Worm (Caenorhabditis elegans) whole organism, L1 larva: ENCODE results near the gene F02C12.1.

Experiments
- C34B4.2 ChIP-seq: sonication (generic microtip); optimal IDR thresholded peaks from 2 replicates; lab custom pipeline; 2017; ENCODE audit warnings: mild to moderate bottlenecking, missing genetic modification characterization, missing compliant biosample characterization
- ceh-82 ChIP-seq, 3 experiments: fragments of 150-350 bp in 1 of 3; sonication (generic microtip) in 2 of 3; optimal IDR thresholded peaks; 2 replicates each; lab custom pipeline; 2014 to 2017; ENCODE audit warnings: missing biosample characterization in 3 of 3, missing genetic modification characterization in 3 of 3
- ces-1 ChIP-seq: fragments of 150-350 bp; optimal IDR thresholded peaks from 2 replicates; lab custom pipeline; 2014; ENCODE audit warnings: missing biosample characterization, missing genetic modification reagents, missing genetic modification characterization
- ets-5 ChIP-seq: fragments of 200-800 bp; sonication (Bioruptor generic); IDR thresholded peaks from 2 replicates; pipeline ENCODE4 v1.3.6; 2022; ENCODE audit warnings: missing genetic modification characterization, missing compliant biosample characterization
- fkh-8 ChIP-seq: sonication (generic microtip); optimal IDR thresholded peaks from 2 replicates; lab custom pipeline; 2016; ENCODE audit warnings: mild to moderate bottlenecking, missing genetic modification characterization, missing compliant biosample characterization
- fos-1 ChIP-seq: fragments of 150-350 bp; optimal IDR thresholded peaks from 2 replicates; lab custom pipeline; 2014; ENCODE audit warnings: missing biosample characterization, missing genetic modification characterization
- grh-1 ChIP-seq: fragments of 200-800 bp; sonication (Bioruptor generic); IDR thresholded peaks from 2 replicates; pipeline ENCODE4 v1.3.6; 2022; ENCODE audit warnings: missing genetic modification reagents, missing genetic modification characterization, missing compliant biosample characterization
- lin-14 ChIP-seq: fragments of 200-800 bp; sonication (Bioruptor generic); optimal IDR thresholded peaks from 2 replicates; lab custom pipeline; 2018; ENCODE audit warnings: mild to moderate bottlenecking, missing genetic modification characterization, moderate library complexity, missing compliant biosample characterization
- lin-35 ChIP-seq, 2 experiments: fragments of 150-350 bp; optimal IDR thresholded peaks; 2 replicates each; lab custom pipeline; 2014; ENCODE audit warnings: missing biosample characterization in 2 of 2, missing genetic modification characterization in 2 of 2, missing genetic modification reagents in 2 of 2
- lin-39 ChIP-seq: fragments of 150-350 bp; optimal IDR thresholded peaks from 2 replicates; lab custom pipeline; 2014; ENCODE audit warnings: missing biosample characterization, missing genetic modification reagents, missing genetic modification characterization
- lir-3 ChIP-seq: sonication (generic microtip); optimal IDR thresholded peaks from 2 replicates; lab custom pipeline; 2016; ENCODE audit warnings: mild to moderate bottlenecking, missing genetic modification characterization, moderate library complexity, missing compliant biosample characterization; ENCODE audit not compliant: poor library complexity
- lsy-2 ChIP-seq, 2 experiments: fragments of 150-350 bp; optimal IDR thresholded peaks; 2 replicates each; lab custom pipeline; 2014; ENCODE audit warnings: missing biosample characterization in 2 of 2, missing genetic modification characterization in 2 of 2
- mep-1 ChIP-seq: fragments of 150-350 bp; optimal IDR thresholded peaks from 2 replicates; lab custom pipeline; 2014; ENCODE audit warnings: missing biosample characterization, missing genetic modification characterization
- nhr-11 ChIP-seq: fragments of 150-350 bp; optimal IDR thresholded peaks from 2 replicates; lab custom pipeline; 2014; ENCODE audit warnings: missing biosample characterization, missing genetic modification characterization
- nhr-12 ChIP-seq: sonication (generic microtip); optimal IDR thresholded peaks from 2 replicates; lab custom pipeline; 2017; ENCODE audit warnings: missing biosample characterization, missing genetic modification characterization
- nhr-19 ChIP-seq: fragments of 200-800 bp; sonication (Bioruptor generic); conservative IDR thresholded peaks from 2 replicates; pipeline ENCODE4 v1.3.6; 2022; ENCODE audit warnings: missing genetic modification characterization, missing compliant biosample characterization
- nhr-20 ChIP-seq: sonication (generic microtip); optimal IDR thresholded peaks from 2 replicates; lab custom pipeline; 2016; ENCODE audit warnings: mild to moderate bottlenecking, missing genetic modification characterization, missing compliant biosample characterization
- nhr-47 ChIP-seq: sonication (generic microtip); optimal IDR thresholded peaks from 2 replicates; lab custom pipeline; 2016; ENCODE audit warnings: mild to moderate bottlenecking, missing genetic modification characterization, moderate library complexity, missing compliant biosample characterization
- nhr-71 ChIP-seq: sonication (generic microtip); optimal IDR thresholded peaks from 2 replicates; lab custom pipeline; 2016; ENCODE audit warnings: mild to moderate bottlenecking, missing genetic modification characterization, moderate library complexity, missing compliant biosample characterization
- nhr-76 ChIP-seq: sonication (generic microtip); optimal IDR thresholded peaks from 2 replicates; lab custom pipeline; 2017; ENCODE audit warnings: missing biosample characterization, missing genetic modification characterization
- nhr-85 ChIP-seq: sonication (generic microtip); peaks from one replicate; lab custom pipeline; 2016; ENCODE audit warnings: missing genetic modification characterization, inconsistent platforms, missing compliant biosample characterization
- nhr-90 ChIP-seq: sonication (generic microtip); optimal IDR thresholded peaks from 2 replicates; lab custom pipeline; 2016; ENCODE audit warnings: mild to moderate bottlenecking, missing genetic modification characterization, missing compliant biosample characterization; ENCODE audit not compliant: poor library complexity
- pag-3 ChIP-seq: sonication (generic microtip); optimal IDR thresholded peaks from 2 replicates; lab custom pipeline; 2017; ENCODE audit warnings: missing genetic modification characterization, mild to moderate bottlenecking, missing compliant biosample characterization, antibody characterized with exemption, borderline replicate concordance; ENCODE audit not compliant: insufficient read depth
- pax-3 ChIP-seq: fragments of 200-800 bp; sonication (Bioruptor generic); optimal IDR thresholded peaks from 2 replicates; lab custom pipeline; 2018; ENCODE audit warnings: mild to moderate bottlenecking, missing genetic modification characterization, moderate library complexity, missing compliant biosample characterization
- rnt-1 ChIP-seq: sonication (generic microtip); optimal IDR thresholded peaks from 2 replicates; lab custom pipeline; 2016; ENCODE audit warnings: mild to moderate bottlenecking, missing genetic modification characterization, moderate library complexity, missing compliant biosample characterization
- snu-23 ChIP-seq: sonication (generic microtip); optimal IDR thresholded peaks from 2 replicates; lab custom pipeline; 2016; ENCODE audit warnings: missing genetic modification characterization, missing compliant biosample characterization
- sptf-1 ChIP-seq: fragments of 150-350 bp; optimal IDR thresholded peaks from 2 replicates; lab custom pipeline; 2014; ENCODE audit warnings: missing biosample characterization, missing genetic modification characterization
- swsn-7 ChIP-seq: sonication (generic microtip); optimal IDR thresholded peaks from 2 replicates; lab custom pipeline; 2016; ENCODE audit warnings: missing genetic modification characterization, missing compliant biosample characterization
- unc-130 ChIP-seq: fragments of 150-350 bp; optimal IDR thresholded peaks from 2 replicates; lab custom pipeline; 2017; ENCODE audit warnings: missing biosample characterization, missing genetic modification characterization, inconsistent platforms
- unc-98 ChIP-seq: fragments of 200-800 bp; sonication (Bioruptor generic); IDR thresholded peaks from 2 replicates; pipeline ENCODE4 v1.3.6; 2022; ENCODE audit warnings: missing genetic modification characterization, missing compliant biosample characterization
- zip-4 ChIP-seq: fragments of 200-800 bp; sonication (Bioruptor generic); optimal IDR thresholded peaks from 2 replicates; lab custom pipeline; 2018; ENCODE audit warnings: mild to moderate bottlenecking, missing genetic modification characterization, moderate library complexity, missing compliant biosample characterization
- ztf-11 ChIP-seq, 2 experiments: sonication (generic microtip); optimal IDR thresholded peaks; 2 replicates each; lab custom pipeline; 2016 to 2017; ENCODE audit warnings: missing genetic modification characterization in 2 of 2, missing biosample characterization in 1 of 2, missing compliant biosample characterization in 1 of 2

F02C12.1 gene

DNA sequence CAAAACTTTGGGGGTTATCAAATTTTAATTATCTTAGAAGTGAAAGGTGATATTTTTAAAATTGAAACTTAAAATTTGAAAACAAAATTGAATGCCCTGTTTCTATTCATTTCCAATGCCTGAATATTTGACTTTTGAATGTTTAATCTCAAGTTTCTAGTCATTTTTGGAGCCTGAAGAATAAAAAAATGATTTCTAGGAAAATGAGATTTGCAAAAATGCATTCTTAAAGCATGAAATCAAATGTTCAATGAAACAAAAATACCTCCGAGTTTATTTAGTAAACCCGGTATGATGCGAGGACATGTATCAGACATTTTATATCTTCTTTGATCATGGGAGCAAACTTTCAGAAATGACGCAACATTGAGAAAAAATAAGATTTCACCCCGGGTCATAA lies 22.8 kb upstream of the F02C12.1 start:
- TF ChIP-seq zip-4 (GFP tag; lab: Kevin White, UChicago) (no peak), sptf-1 (no peak), lin-39 (tag; lab: Kevin White, UChicago) (no peak), pag-3 (tag; lab: Kevin White, UChicago) (no peak), nhr-11 (tag; lab: Kevin White, UChicago) (peak; percentile 72), unc-98 (GFP tag; lab: Robert Waterston, UW) (no peak), ces-1 (GFP tag; lab: Kevin White, UChicago) (no peak), pax-3 (tag; lab: Kevin White, UChicago) (no peak)

DNA sequence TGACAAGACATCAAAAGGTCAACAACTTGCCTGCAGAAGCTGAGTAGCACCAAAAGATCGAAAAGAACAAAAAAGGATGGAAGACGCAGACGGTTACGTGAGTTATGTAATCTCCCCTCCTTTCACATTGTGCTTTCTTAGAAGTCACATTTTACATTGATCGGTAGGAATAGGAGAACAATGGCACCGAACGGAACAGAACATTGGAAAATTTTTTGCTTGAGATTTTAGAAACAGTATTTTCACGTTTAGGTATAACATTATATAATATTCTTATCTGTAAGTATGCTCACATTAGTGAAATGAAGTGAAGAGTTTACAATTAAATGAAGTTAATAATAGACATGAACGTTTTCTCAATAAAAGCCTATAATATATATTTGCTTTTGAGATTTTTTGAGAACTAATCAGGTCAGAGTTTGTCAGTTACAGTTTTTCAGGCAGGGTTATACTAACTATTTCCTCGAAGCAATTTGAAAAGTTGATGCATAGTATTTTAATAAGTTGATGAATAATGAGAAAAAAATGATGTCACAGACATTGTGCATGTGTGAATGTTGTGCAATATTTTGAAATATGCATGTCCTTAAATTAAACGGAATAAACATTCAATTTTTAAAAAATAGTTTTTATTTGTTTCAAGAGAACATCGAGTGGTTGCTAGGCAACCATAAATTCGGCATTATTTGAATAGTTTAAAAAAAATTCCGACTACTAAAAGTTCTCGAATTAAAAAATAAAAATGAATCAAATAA lies 20.7 kb upstream of the F02C12.1 start:
- TF ChIP-seq nhr-90 (tag; lab: Kevin White, UChicago): no peak
- TF ChIP-seq nhr-11 (tag; lab: Kevin White, UChicago): no peak
- TF ChIP-seq nhr-85 (tag; lab: Kevin White, UChicago): no peak
- no peak for TF ChIP-seq unc-130
- TF ChIP-seq rnt-1: no peak
- no peak for TF ChIP-seq C34B4.2 (tag; lab: Kevin White, UChicago)
- TF ChIP-seq fkh-8 (tag; lab: Kevin White, UChicago): peak; percentile 33
- no peak for TF ChIP-seq swsn-7 (tag; lab: Kevin White, UChicago)
- no peak for TF ChIP-seq nhr-47 (tag; lab: Kevin White, UChicago)
- TF ChIP-seq lin-14: peak; percentile 20
- no peak for TF ChIP-seq grh-1
- TF ChIP-seq sptf-1: no peak
- peak in 1 of 3 experiments; percentile 18 for TF ChIP-seq ceh-82 (tag; optimal IDR thresholded peaks at IDR 0.05; lab: Kevin White, UChicago)
- TF ChIP-seq pax-3 (tag; lab: Kevin White, UChicago): no peak
- TF ChIP-seq lin-35 (GFP tag; optimal IDR thresholded peaks at IDR 0.05; lab: Kevin White, UChicago): no peak
- TF ChIP-seq, all 84 proteins: peak for 3

DNA sequence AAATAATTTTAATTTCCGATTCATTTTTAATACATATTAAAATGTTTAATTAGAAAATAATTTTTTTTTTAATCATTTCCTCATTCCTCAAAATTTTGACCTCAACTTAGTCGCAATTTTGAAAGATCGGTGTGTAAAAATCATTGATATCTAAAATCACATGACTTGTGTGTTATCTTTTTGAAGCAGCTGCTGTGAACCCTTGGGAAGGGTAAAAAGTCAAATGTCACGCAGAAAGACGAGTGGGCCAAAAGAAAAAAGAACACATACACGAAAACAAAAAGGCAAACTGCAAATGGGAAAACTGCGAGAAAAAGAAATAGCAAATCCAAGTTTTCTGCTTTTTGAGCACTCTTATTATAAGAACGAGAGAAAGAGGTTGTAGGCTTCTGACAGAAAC lies 18.6 kb upstream of the F02C12.1 start:
- TF ChIP-seq fos-1 (tag; lab: Kevin White, UChicago) (no peak), nhr-20 (peak; percentile 9), mep-1 (tag; lab: Kevin White, UChicago) (peak; percentile 32), ets-5 (GFP tag; lab: Robert Waterston, UW) (no peak), grh-1 (no peak), lir-3 (tag; lab: Kevin White, UChicago) (no peak), rnt-1 (peak; percentile 61), lin-35 (GFP tag; optimal IDR thresholded peaks at IDR 0.05; lab: Kevin White, UChicago) (no peak), swsn-7 (tag; lab: Kevin White, UChicago) (no peak), nhr-71 (tag; lab: Kevin White, UChicago) (peak; percentile 70), lin-39 (tag; lab: Kevin White, UChicago) (no peak), lin-14 (peak; percentile 64), ztf-11 (tag; optimal IDR thresholded peaks at IDR 0.05; lab: Kevin White, UChicago) (no peak), nhr-12 (tag; lab: Kevin White, UChicago) (no peak), nhr-19 (peak; percentile 38), lsy-2 (tag; optimal IDR thresholded peaks at IDR 0.05; lab: Kevin White, UChicago) (peak; percentile 4 to 34), nhr-76 (tag; lab: Kevin White, UChicago) (no peak), snu-23 (GFP tag; lab: Kevin White, UChicago) (peak; percentile 28)

- no peak for TF ChIP-seq mep-1 (tag; lab: Kevin White, UChicago)
Measured at ce11 chrX:13384743-13385142, 17.1 kb upstream of the F02C12.1 start.
